Worm (Caenorhabditis elegans): ENCODE data around the gene adal-1.

- TF ChIP-seq athp-1 (tag; optimal IDR thresholded peaks at IDR 0.05), result no peak
- TF ChIP-seq rpc-1 (optimal IDR thresholded peaks at IDR 0.05), result no peak
- TF ChIP-seq rpc-1 (tag; optimal IDR thresholded peaks at IDR 0.05), result no peak
- no peak for TF ChIP-seq ama-1 (optimal IDR thresholded peaks at IDR 0.05)
- TF ChIP-seq ama-1 (GFP tag; optimal IDR thresholded peaks at IDR 0.05), result no peak
- TF ChIP-seq fkh-3 (tag; optimal IDR thresholded peaks at IDR 0.05), result no peak
- TF ChIP-seq madf-6 (GFP tag; IDR thresholded peaks at IDR 0.05), result no peak
- TF ChIP-seq nhr-179 (tag; optimal IDR thresholded peaks at IDR 0.05), result no peak
- no peak for TF ChIP-seq C17E4.6 (GFP tag; IDR thresholded peaks at IDR 0.05)
- TF ChIP-seq nfya-1 (tag; optimal IDR thresholded peaks at IDR 0.05; ENCODE audit: borderline replicate concordance, insufficient read depth), result no peak
- no peak for TF ChIP-seq F52B5.7 (tag; optimal IDR thresholded peaks at IDR 0.05)
- TF ChIP-seq unc-62 (GFP tag; optimal IDR thresholded peaks at IDR 0.05), result no peak
- TF ChIP-seq ets-4 (GFP tag; optimal IDR thresholded peaks at IDR 0.05), result no peak
- no peak for TF ChIP-seq dpl-1 (GFP tag; optimal IDR thresholded peaks at IDR 0.05)
- no peak for TF ChIP-seq ceh-58 (GFP tag; IDR thresholded peaks at IDR 0.05)
These were observed 47.3 kb upstream of the adal-1 start for ce11 chrII:6940726-6941230.
